Worm (Caenorhabditis elegans): ENCODE data around the gene gsp-1.

- TF ChIP-seq scrt-1 (GFP tag; IDR thresholded peaks at IDR 0.05) (no peak), hnd-1 (tag; optimal IDR thresholded peaks at IDR 0.05) (no peak), flt-1 (GFP tag; IDR thresholded peaks at IDR 0.05) (no peak), hmg-4 (GFP tag; optimal IDR thresholded peaks at IDR 0.05) (no peak), ceh-13 (GFP tag; optimal IDR thresholded peaks at IDR 0.05) (no peak), tbx-11 (GFP tag; IDR thresholded peaks at IDR 0.05) (no peak), B0310.2 (tag; optimal IDR thresholded peaks at IDR 0.05) (no peak), F13C5.2 (tag; optimal IDR thresholded peaks at IDR 0.05) (no peak), ama-1 (optimal IDR thresholded peaks at IDR 0.05) (no peak), pes-1 (GFP tag; IDR thresholded peaks at IDR 0.05) (no peak), aly-1 (tag; optimal IDR thresholded peaks at IDR 0.05) (no peak), ceh-36 (tag; optimal IDR thresholded peaks at IDR 0.05) (no peak), ets-7 (tag; optimal IDR thresholded peaks at IDR 0.05) (no peak)
Observed at ce11 chrV:10726691-10727090, 44.5 kb downstream of the gsp-1 start.

Data from whole organism, early embryonic.